Fruit fly (Drosophila melanogaster): ENCODE measurements around the gene ImpE2.

The ImpE2 gene

dm6 chr3L:3556409-3556808 is 43.9 kb upstream of the ImpE2 start (continued):
- no peak for TF ChIP-seq prd (optimal IDR thresholded peaks at IDR 0.05)
- TF ChIP-seq prd (GFP tag; IDR thresholded peaks at IDR 0.05), result peak; percentile 49; the same call in 2 of the 3 replicates
- peak; percentile 6 for TF ChIP-seq CG2875 (GFP tag; optimal IDR thresholded peaks at IDR 0.05)
- no peak for TF ChIP-seq zfh2 (GFP tag; optimal IDR thresholded peaks at IDR 0.05)
- no peak for TF ChIP-seq CG5245 (GFP tag; optimal IDR thresholded peaks at IDR 0.05)
- TF ChIP-seq Nf-YB (GFP tag; optimal IDR thresholded peaks at IDR 0.05), result no peak
- no peak for TF ChIP-seq gsb (GFP tag; IDR thresholded peaks at IDR 0.05)
- no peak for TF ChIP-seq zen (tag; optimal IDR thresholded peaks at IDR 0.05)
- 0 out of 2 replicates have a peak, but pooled peaks have one; percentile 6 for TF ChIP-seq H2.0 (GFP tag; IDR thresholded peaks at IDR 0.05)
- peak; percentile 24 for TF ChIP-seq tx (GFP tag; optimal IDR thresholded peaks at IDR 0.05)
- TF ChIP-seq CG17568 (GFP tag; optimal IDR thresholded peaks at IDR 0.05), result peak; percentile 13
- TF ChIP-seq CG12744 (GFP tag; optimal IDR thresholded peaks at IDR 0.05), result no peak
- no peak for TF ChIP-seq hb (GFP tag; IDR thresholded peaks at IDR 0.05; ENCODE audit: partially characterized antibody)
- TF ChIP-seq CG9437 (GFP tag; optimal IDR thresholded peaks at IDR 0.05), result peak; percentile 52
- no peak for TF ChIP-seq BEAF-32 (GFP tag; optimal IDR thresholded peaks at IDR 0.05)
- peak; percentile 33; the same call in 1 of the 2 replicates for TF ChIP-seq onecut (GFP tag; IDR thresholded peaks at IDR 0.05)
- no peak for TF ChIP-seq sim (GFP tag; IDR thresholded peaks at IDR 0.05)
- TF ChIP-seq sima (GFP tag; optimal IDR thresholded peaks at IDR 0.05), result no peak
- peak; percentile 38 for TF ChIP-seq odd (GFP tag; optimal IDR thresholded peaks at IDR 0.05)
- TF ChIP-seq CG10209 (GFP tag; optimal IDR thresholded peaks at IDR 0.05), result peak; percentile 42
- TF ChIP-seq CG15479 (GFP tag; optimal IDR thresholded peaks at IDR 0.05), result no peak
- no peak for TF ChIP-seq CG11695 (GFP tag; IDR thresholded peaks at IDR 0.05)
- no peak for TF ChIP-seq pzg (GFP tag; optimal IDR thresholded peaks at IDR 0.05)
- no peak for TF ChIP-seq CG2889 (GFP tag; IDR thresholded peaks at IDR 0.05)
- TF ChIP-seq CG16815 (GFP tag; optimal IDR thresholded peaks at IDR 0.05), result peak; percentile 45
- TF ChIP-seq cato (GFP tag; optimal IDR thresholded peaks at IDR 0.05; ENCODE audit: borderline replicate concordance), result peak; percentile 5
- peak; percentile 28 for TF ChIP-seq CG4424 (GFP tag; optimal IDR thresholded peaks at IDR 0.05)
- TF ChIP-seq Pdp1 (GFP tag; optimal IDR thresholded peaks at IDR 0.05), result peak; percentile 33 to 38
- TF ChIP-seq Opbp (GFP tag; IDR thresholded peaks at IDR 0.05; ENCODE audit: partially characterized antibody), result no peak
- no peak for TF ChIP-seq HmgZ (tag; optimal IDR thresholded peaks at IDR 0.05)
- no peak for TF ChIP-seq C15 (GFP tag; IDR thresholded peaks at IDR 0.05)
- peak; percentile 29 for TF ChIP-seq CG10147 (GFP tag; optimal IDR thresholded peaks at IDR 0.05)
- TF ChIP-seq stwl (tag; optimal IDR thresholded peaks at IDR 0.05), result no peak
- no peak for TF ChIP-seq ham (GFP tag; IDR thresholded peaks at IDR 0.05)
- TF ChIP-seq Lim3 (GFP tag; IDR thresholded peaks at IDR 0.05), result no peak
- TF ChIP-seq Meics (GFP tag; optimal IDR thresholded peaks at IDR 0.05), result peak; percentile 57
- TF ChIP-seq Hr39 (optimal IDR thresholded peaks at IDR 0.05), result no peak
- peak; percentile 76 for TF ChIP-seq CoRest (tag; optimal IDR thresholded peaks at IDR 0.05)
- peak; percentile 31; the same call in 1 of the 2 replicates for TF ChIP-seq sob (GFP tag; IDR thresholded peaks at IDR 0.05)
- no peak for TF ChIP-seq CG6791 (GFP tag; IDR thresholded peaks at IDR 0.05; ENCODE audit: partially characterized antibody)
- TF ChIP-seq toy (GFP tag; IDR thresholded peaks at IDR 0.05), result no peak
- TF ChIP-seq tin (GFP tag; optimal IDR thresholded peaks at IDR 0.05), result peak; percentile 55
- TF ChIP-seq ato (GFP tag; IDR thresholded peaks at IDR 0.05; ENCODE audit: partially characterized antibody), result no peak
- peak; percentile 55 for TF ChIP-seq Ssrp (tag; optimal IDR thresholded peaks at IDR 0.05)
- peak; percentile 3 for TF ChIP-seq caup (GFP tag; optimal IDR thresholded peaks at IDR 0.05; ENCODE audit: severe bottlenecking)
- TF ChIP-seq Gug (GFP tag; IDR thresholded peaks at IDR 0.05), result 0 out of 4 replicates have a peak, but pooled peaks have one; percentile 30
- no peak for TF ChIP-seq insv (GFP tag; optimal IDR thresholded peaks at IDR 0.05)
- no peak for TF ChIP-seq E2f1 (GFP tag; IDR thresholded peaks at IDR 0.05)
- TF ChIP-seq CG4854 (GFP tag; optimal IDR thresholded peaks at IDR 0.05), result no peak
- TF ChIP-seq CG11247 (GFP tag; IDR thresholded peaks at IDR 0.05), result no peak
- 0 out of 2 replicates have a peak, but pooled peaks have one; percentile 13 for TF ChIP-seq klu (GFP tag; IDR thresholded peaks at IDR 0.05)

All from whole organism, embryonic.